Fruit fly (Drosophila melanogaster) whole organism, embryonic: ENCODE data around the gene Cp36.
A peak's percentile ranks its signal among the peaks of the same experiment; 100 is the strongest.

Experiments
- Atf6 ChIP-seq: fragments of 200-800 bp; sonication (Bioruptor generic); IDR thresholded peaks from 2 replicates; pipeline ENCODE4 v1.3.6; 2022; ENCODE audit warnings: missing biosample characterization, missing genetic modification characterization
- B-H2 ChIP-seq: fragments of 200-800 bp; sonication (Bioruptor generic); optimal IDR thresholded peaks from 2 replicates; lab custom pipeline; 2018; ENCODE audit warnings: missing biosample characterization, mild to moderate bottlenecking, missing genetic modification characterization
- Bteb2 ChIP-seq: fragments of 200-800 bp; sonication (Bioruptor generic); optimal IDR thresholded peaks from 2 replicates; lab custom pipeline; 2016; ENCODE audit warnings: missing biosample characterization, missing genetic modification characterization
- C15 ChIP-seq: fragments of 200-800 bp; sonication (Bioruptor generic); IDR thresholded peaks from 3 replicates; pipeline ENCODE4 v1.3.6; 2022; ENCODE audit warnings: missing biosample characterization, missing genetic modification characterization
- CG11398 ChIP-seq: fragments of 200-800 bp; sonication (Bioruptor generic); optimal IDR thresholded peaks from 2 replicates; lab custom pipeline; 2016; ENCODE audit warnings: missing biosample characterization, missing genetic modification characterization
- CG11560 ChIP-seq: fragments of 200-800 bp; sonication (Bioruptor generic); IDR thresholded peaks from 3 replicates; pipeline ENCODE4 v1.3.6; 2022; ENCODE audit warnings: missing biosample characterization, missing genetic modification characterization
- CG12071 ChIP-seq: fragments of 200-800 bp; sonication (Bioruptor generic); optimal IDR thresholded peaks from 3 replicates; lab custom pipeline; 2018; ENCODE audit warnings: missing biosample characterization, mild to moderate bottlenecking, missing genetic modification characterization
- CG12769 ChIP-seq: fragments of 200-800 bp; sonication (Bioruptor generic); optimal IDR thresholded peaks from 2 replicates; lab custom pipeline; 2019; ENCODE audit warnings: missing biosample characterization, mild to moderate bottlenecking, missing genetic modification characterization, moderate library complexity
- CG14014 ChIP-seq: fragments of 200-800 bp; sonication (Bioruptor generic); IDR thresholded peaks from 2 replicates; pipeline ENCODE4 v1.3.6; 2022; ENCODE audit warnings: missing biosample characterization, missing genetic modification characterization
- CG17802 ChIP-seq: fragments of 200-800 bp; sonication (Bioruptor generic); optimal IDR thresholded peaks from 2 replicates; lab custom pipeline; 2018; ENCODE audit warnings: missing biosample characterization, mild to moderate bottlenecking, missing genetic modification characterization, moderate library complexity
- CG2678 ChIP-seq: fragments of 200-800 bp; sonication (Bioruptor generic); optimal IDR thresholded peaks from 3 replicates; lab custom pipeline; 2019; ENCODE audit warnings: missing biosample characterization, mild to moderate bottlenecking, missing genetic modification characterization, moderate library complexity
- CG3281 ChIP-seq: fragments of 200-800 bp; sonication (Bioruptor generic); optimal IDR thresholded peaks from 3 replicates; lab custom pipeline; 2017; ENCODE audit warnings: missing biosample characterization, mild to moderate bottlenecking, missing genetic modification characterization
- CG3407 ChIP-seq: fragments of 200-800 bp; sonication (Bioruptor generic); optimal IDR thresholded peaks from 2 replicates; lab custom pipeline; 2018; ENCODE audit warnings: missing biosample characterization, mild to moderate bottlenecking, missing genetic modification characterization
- CG34224 ChIP-seq: fragments of 200-800 bp; sonication (Bioruptor generic); IDR thresholded peaks from 3 replicates; pipeline ENCODE4 v1.3.6; 2022; ENCODE audit warnings: missing biosample characterization, missing genetic modification characterization; ENCODE audit not compliant: partially characterized antibody
- CG34422 ChIP-seq: fragments of 200-800 bp; sonication (Bioruptor generic); IDR thresholded peaks from 3 replicates; pipeline ENCODE4 v1.3.6; 2022; ENCODE audit warnings: missing biosample characterization, missing genetic modification characterization
- CG6683 ChIP-seq: fragments of 200-800 bp; sonication (Bioruptor generic); optimal IDR thresholded peaks from 2 replicates; lab custom pipeline; 2017; ENCODE audit warnings: missing biosample characterization, mild to moderate bottlenecking, missing genetic modification characterization, missing genetic modification reagents
- CG6765 ChIP-seq: fragments of 200-800 bp; sonication (Bioruptor generic); optimal IDR thresholded peaks from 3 replicates; lab custom pipeline; 2017; ENCODE audit warnings: missing biosample characterization, mild to moderate bottlenecking, missing genetic modification characterization
- CG6854 ChIP-seq: fragments of 200-800 bp; sonication (Bioruptor generic); optimal IDR thresholded peaks from 3 replicates; lab custom pipeline; 2017; ENCODE audit warnings: missing biosample characterization, mild to moderate bottlenecking, missing genetic modification characterization
- CG8388 ChIP-seq: fragments of 200-800 bp; sonication (Bioruptor generic); optimal IDR thresholded peaks from 2 replicates; lab custom pipeline; 2019; ENCODE audit warnings: missing biosample characterization, mild to moderate bottlenecking, missing genetic modification characterization, moderate library complexity
- CTCF ChIP-seq: fragments of 200-800 bp; sonication (Bioruptor generic); optimal IDR thresholded peaks from 2 replicates; lab custom pipeline; 2017; ENCODE audit warnings: missing biosample characterization, mild to moderate bottlenecking, missing genetic modification characterization, moderate library complexity
- Chrac-16 ChIP-seq: fragments of 200-800 bp; sonication (Bioruptor generic); optimal IDR thresholded peaks from 3 replicates; lab custom pipeline; 2016; ENCODE audit warnings: missing biosample characterization, missing genetic modification characterization
- Dip2 ChIP-seq: fragments of 200-800 bp; sonication (Bioruptor generic); IDR thresholded peaks from 2 replicates; pipeline ENCODE4 v1.3.6; 2022; ENCODE audit warnings: missing biosample characterization, missing genetic modification characterization
- Dll ChIP-seq: fragments of 200-800 bp; sonication (Bioruptor generic); IDR thresholded peaks from 4 replicates; pipeline ENCODE4 v1.3.6; 2022; ENCODE audit warnings: missing biosample characterization, missing genetic modification characterization; ENCODE audit not compliant: partially characterized antibody
- H2.0 ChIP-seq: fragments of 200-800 bp; sonication (Bioruptor generic); IDR thresholded peaks from 2 replicates; pipeline ENCODE4 v1.3.6; 2022; ENCODE audit warnings: missing biosample characterization, missing genetic modification characterization
- NC2β ChIP-seq: fragments of 200-800 bp; sonication (Bioruptor generic); optimal IDR thresholded peaks from 2 replicates; lab custom pipeline; 2016; ENCODE audit warnings: missing biosample characterization, missing genetic modification characterization
- Ravus ChIP-seq: fragments of 200-800 bp; sonication (Bioruptor generic); IDR thresholded peaks from 2 replicates; pipeline ENCODE4 v1.3.6; 2022; ENCODE audit warnings: missing biosample characterization, missing genetic modification characterization
- Sin3A ChIP-seq: fragments of >200 bp; optimal IDR thresholded peaks from 2 replicates; lab custom pipeline; 2018
- Sry-δ ChIP-seq: fragments of 200-800 bp; sonication (Bioruptor generic); optimal IDR thresholded peaks from 2 replicates; lab custom pipeline; 2016; ENCODE audit warnings: missing biosample characterization, missing genetic modification characterization
- abd-A ChIP-seq: fragments of 200-800 bp; sonication (Bioruptor generic); optimal IDR thresholded peaks from 3 replicates; lab custom pipeline; 2019; ENCODE audit warnings: missing biosample characterization, mild to moderate bottlenecking, missing genetic modification characterization, moderate library complexity
- bcd ChIP-seq: fragments of 200-800 bp; sonication (Bioruptor generic); optimal IDR thresholded peaks from 2 replicates; lab custom pipeline; 2017; ENCODE audit warnings: missing biosample characterization, mild to moderate bottlenecking, missing genetic modification characterization
- bigmax ChIP-seq: fragments of 200-800 bp; sonication (Bioruptor generic); optimal IDR thresholded peaks from 2 replicates; lab custom pipeline; 2018; ENCODE audit warnings: missing biosample characterization, mild to moderate bottlenecking, missing genetic modification characterization
- cas ChIP-seq: fragments of 200-800 bp; sonication (Bioruptor generic); IDR thresholded peaks from 2 replicates; pipeline ENCODE4 v1.3.6; 2022; ENCODE audit warnings: missing biosample characterization, missing genetic modification characterization
- cg ChIP-seq: fragments of 200-800 bp; sonication (Bioruptor generic); optimal IDR thresholded peaks from 3 replicates; lab custom pipeline; 2019; ENCODE audit warnings: missing biosample characterization, mild to moderate bottlenecking, missing genetic modification characterization, moderate library complexity
- chif ChIP-seq, 2 experiments: fragments of 200-800 bp; sonication (Bioruptor generic); optimal IDR thresholded peaks; 3 replicates each; lab custom pipeline; 2016; ENCODE audit warnings: missing biosample characterization in 2 of 2, missing genetic modification characterization in 2 of 2
- crol ChIP-seq: fragments of 200-800 bp; sonication (Bioruptor generic); IDR thresholded peaks from 2 replicates; pipeline ENCODE4 v1.3.6; 2022; ENCODE audit warnings: missing biosample characterization, missing genetic modification characterization
- disco-r ChIP-seq: fragments of 200-800 bp; sonication (Bioruptor generic); optimal IDR thresholded peaks from 2 replicates; lab custom pipeline; 2016; ENCODE audit warnings: missing biosample characterization, missing genetic modification characterization
- dmrt99B ChIP-seq: fragments of 200-800 bp; sonication (Bioruptor generic); optimal IDR thresholded peaks from 2 replicates; lab custom pipeline; 2018; ENCODE audit warnings: missing biosample characterization, mild to moderate bottlenecking, missing genetic modification characterization, moderate library complexity
- fd3F ChIP-seq: fragments of 200-800 bp; sonication (Bioruptor generic); optimal IDR thresholded peaks from 2 replicates; lab custom pipeline; 2018; ENCODE audit warnings: missing biosample characterization, mild to moderate bottlenecking, missing genetic modification characterization, moderate library complexity
- gcm ChIP-seq: fragments of 200-800 bp; sonication (Bioruptor generic); optimal IDR thresholded peaks from 2 replicates; lab custom pipeline; 2019; ENCODE audit warnings: missing biosample characterization, mild to moderate bottlenecking, missing genetic modification characterization, moderate library complexity
- grn ChIP-seq: fragments of 200-800 bp; sonication (Bioruptor generic); optimal IDR thresholded peaks from 3 replicates; lab custom pipeline; 2017; ENCODE audit warnings: missing biosample characterization, missing genetic modification characterization
- gro ChIP-seq: fragments of 200-800 bp; sonication (Bioruptor generic); optimal IDR thresholded peaks from 2 replicates; lab custom pipeline; 2016; ENCODE audit warnings: missing biosample characterization, missing genetic modification characterization
- ham ChIP-seq: fragments of 200-800 bp; sonication (Bioruptor generic); IDR thresholded peaks from 2 replicates; pipeline ENCODE4 v1.3.6; 2022; ENCODE audit warnings: missing biosample characterization, missing genetic modification characterization
- jing ChIP-seq: fragments of 200-800 bp; sonication (Bioruptor generic); optimal IDR thresholded peaks from 2 replicates; lab custom pipeline; 2018; ENCODE audit warnings: missing biosample characterization, mild to moderate bottlenecking, missing genetic modification characterization
- kah ChIP-seq: fragments of 200-800 bp; sonication (Bioruptor generic); optimal IDR thresholded peaks from 2 replicates; lab custom pipeline; 2018; ENCODE audit warnings: missing biosample characterization, mild to moderate bottlenecking, missing genetic modification characterization
- lmd ChIP-seq: fragments of 200-800 bp; sonication (Bioruptor generic); IDR thresholded peaks from 2 replicates; pipeline ENCODE4 v1.3.6; 2022; ENCODE audit warnings: missing biosample characterization, missing genetic modification characterization
- nau ChIP-seq: fragments of 200-800 bp; sonication (Bioruptor generic); optimal IDR thresholded peaks from 3 replicates; lab custom pipeline; 2017; ENCODE audit warnings: missing biosample characterization, mild to moderate bottlenecking, missing genetic modification characterization, missing genetic modification reagents
- nerfin-2 ChIP-seq: fragments of 200-800 bp; sonication (Bioruptor generic); IDR thresholded peaks from 2 replicates; pipeline ENCODE4 v1.3.6; 2022; ENCODE audit warnings: missing biosample characterization, missing genetic modification characterization; ENCODE audit not compliant: partially characterized antibody
- ranshi ChIP-seq: fragments of 200-800 bp; sonication (Bioruptor generic); IDR thresholded peaks from 2 replicates; pipeline ENCODE4 v1.3.6; 2022; ENCODE audit warnings: missing biosample characterization, missing genetic modification characterization
- tin ChIP-seq: fragments of 200-800 bp; sonication (Bioruptor generic); optimal IDR thresholded peaks from 3 replicates; lab custom pipeline; 2016; ENCODE audit warnings: missing biosample characterization, missing genetic modification characterization
- wdn ChIP-seq: fragments of 200-800 bp; sonication (Bioruptor generic); IDR thresholded peaks from 2 replicates; pipeline ENCODE4 v1.3.6; 2022; ENCODE audit warnings: missing biosample characterization, missing genetic modification characterization
- zen2 ChIP-seq: fragments of 200-800 bp; sonication (Bioruptor generic); IDR thresholded peaks from 3 replicates; pipeline ENCODE4 v1.3.6; 2022; ENCODE audit warnings: missing biosample characterization, missing genetic modification characterization; ENCODE audit not compliant: partially characterized antibody

Gene Cp36

dm6 chrX:8455019-8455555 is 24.0 kb upstream of the Cp36 start, which contains the start of gene org-1 (continued):
- TF ChIP-seq CG12769 = peak; percentile 95
- TF ChIP-seq CG6854 (GFP tag; lab: Kevin White, UChicago) = peak; percentile 82
- TF ChIP-seq chif (GFP tag; optimal IDR thresholded peaks at IDR 0.05; lab: Kevin White, UChicago) = peak; percentile 82 to 95
- no peak for TF ChIP-seq abd-A (tag; lab: Kevin White, UChicago)
- TF ChIP-seq CG6683 = peak; percentile 73
- peak; percentile 84 for TF ChIP-seq NC2β (GFP tag; lab: Kevin White, UChicago)
- TF ChIP-seq Atf6 (GFP tag; lab: Robert Waterston, UW) = peak; percentile 91
- peak; percentile 84 for TF ChIP-seq kah
- TF ChIP-seq CG3281 (GFP tag; lab: Kevin White, UChicago) = peak; percentile 88
- TF ChIP-seq fd3F (GFP tag; lab: Kevin White, UChicago) = peak; percentile 88
- peak; percentile 98 for TF ChIP-seq ranshi
- peak; percentile 90 for TF ChIP-seq CG12071 (GFP tag; lab: Kevin White, UChicago)
- no peak for TF ChIP-seq cg (GFP tag; lab: Kevin White, UChicago)
- TF ChIP-seq nau (GFP tag; lab: Kevin White, UChicago) = peak; percentile 86
- peak; percentile 65 for TF ChIP-seq disco-r (GFP tag; lab: Kevin White, UChicago)
- no peak for TF ChIP-seq Dll
- peak; percentile 93 for TF ChIP-seq gcm (GFP tag; lab: Kevin White, UChicago)
- peak; percentile 96 for TF ChIP-seq CG14014 (GFP tag; lab: Robert Waterston, UW)
- TF ChIP-seq cas (GFP tag; lab: Robert Waterston, UW) = peak; percentile 92
- TF ChIP-seq zen2 (GFP tag; lab: Robert Waterston, UW) = no peak
- peak; percentile 58 for TF ChIP-seq CTCF
- peak; percentile 94 for TF ChIP-seq bcd (GFP tag; lab: Kevin White, UChicago)
- no peak for TF ChIP-seq CG34224 (GFP tag; lab: Robert Waterston, UW)
- peak; percentile 51 for TF ChIP-seq grn (GFP tag; lab: Kevin White, UChicago)
- peak; percentile 95 for TF ChIP-seq tin (GFP tag; lab: Kevin White, UChicago)
- peak; percentile 95 for TF ChIP-seq dmrt99B (tag; lab: Kevin White, UChicago)
- TF ChIP-seq Sry-δ = peak; percentile 42
- peak; percentile 98 for TF ChIP-seq H2.0 (GFP tag; lab: Robert Waterston, UW)
- TF ChIP-seq CG6765 (GFP tag; lab: Kevin White, UChicago) = peak; percentile 73
- TF ChIP-seq CG2678 = peak; percentile 95
- peak; percentile 93 for TF ChIP-seq Ravus (GFP tag; lab: Robert Waterston, UW)
- peak; percentile 95 for TF ChIP-seq C15
- peak; percentile 92 for TF ChIP-seq ham (GFP tag; lab: Robert Waterston, UW)
- TF ChIP-seq B-H2 (GFP tag; lab: Kevin White, UChicago) = peak; percentile 84
- TF ChIP-seq gro (GFP tag; lab: Kevin White, UChicago) = peak; percentile 60
- peak; percentile 81 for TF ChIP-seq CG17802
- peak; percentile 93 for TF ChIP-seq CG3407 (GFP tag; lab: Kevin White, UChicago)
- peak; percentile 91 for TF ChIP-seq crol
- TF ChIP-seq CG11560 (tag; lab: Robert Waterston, UW) = peak; percentile 90
- no peak for TF ChIP-seq Sin3A (lab: Kevin White, UChicago)
- TF ChIP-seq CG34422 = peak; percentile 99
- TF ChIP-seq bigmax (GFP tag; lab: Kevin White, UChicago) = peak; percentile 25
- TF ChIP-seq Chrac-16 (GFP tag; lab: Kevin White, UChicago) = peak; percentile 96
- peak; percentile 90 for TF ChIP-seq wdn
- peak; percentile 69 for TF ChIP-seq Bteb2
- no peak for TF ChIP-seq nerfin-2 (GFP tag; lab: Robert Waterston, UW)
- TF ChIP-seq CG8388 (GFP tag; lab: Kevin White, UChicago) = peak; percentile 95
- TF ChIP-seq jing (GFP tag; lab: Kevin White, UChicago) = peak; percentile 88
- peak; percentile 45 for TF ChIP-seq CG11398 (GFP tag; lab: Kevin White, UChicago)
- TF ChIP-seq lmd (GFP tag; lab: Robert Waterston, UW) = peak; percentile 98
- TF ChIP-seq Dip2 (GFP tag; lab: Robert Waterston, UW) = peak; percentile 63
